Fruit fly (Drosophila melanogaster) whole organism, embryonic: ENCODE measurements around the gene Fign.

Source experiments
- C15 ChIP-seq: fragments of 200-800 bp; sonication (Bioruptor generic); IDR thresholded peaks from 3 replicates; pipeline ENCODE4 v1.3.6; 2022; ENCODE audit warnings: missing biosample characterization, missing genetic modification characterization
- CG10979 ChIP-seq: fragments of 200-800 bp; sonication (Bioruptor generic); optimal IDR thresholded peaks from 2 replicates; lab custom pipeline; 2018; ENCODE audit warnings: missing biosample characterization, mild to moderate bottlenecking, missing genetic modification characterization, moderate library complexity
- CG14860 ChIP-seq: fragments of 200-800 bp; sonication (Bioruptor generic); IDR thresholded peaks from 3 replicates; pipeline ENCODE4 v1.3.6; 2022; ENCODE audit warnings: missing biosample characterization, missing genetic modification characterization; ENCODE audit not compliant: partially characterized antibody
- CG15514 ChIP-seq: fragments of 200-800 bp; sonication (Bioruptor generic); optimal IDR thresholded peaks from 3 replicates; lab custom pipeline; 2017; ENCODE audit warnings: missing biosample characterization, missing genetic modification characterization, mild to moderate bottlenecking, moderate library complexity, missing genetic modification reagents
- CG1602 ChIP-seq: fragments of 200-800 bp; sonication (Bioruptor generic); optimal IDR thresholded peaks from 3 replicates; lab custom pipeline; 2016; ENCODE audit warnings: missing biosample characterization, missing genetic modification characterization
- CG1647 ChIP-seq: fragments of 200-800 bp; sonication (Bioruptor generic); optimal IDR thresholded peaks from 3 replicates; lab custom pipeline; 2016; ENCODE audit warnings: missing biosample characterization, missing genetic modification characterization
- CG16779 ChIP-seq: fragments of 200-800 bp; sonication (Bioruptor generic); IDR thresholded peaks from 2 replicates; pipeline ENCODE4 v1.3.6; 2022; ENCODE audit warnings: missing biosample characterization, missing genetic modification characterization
- CG16813 ChIP-seq: fragments of 200-800 bp; sonication (Bioruptor generic); IDR thresholded peaks from 3 replicates; pipeline ENCODE4 v1.3.6; 2022; ENCODE audit warnings: missing biosample characterization, missing genetic modification characterization; ENCODE audit not compliant: partially characterized antibody
- CG17328 ChIP-seq: fragments of 200-800 bp; sonication (Bioruptor generic); IDR thresholded peaks from 2 replicates; pipeline ENCODE4 v1.3.6; 2022; ENCODE audit warnings: missing biosample characterization, missing genetic modification characterization
- CG17568 ChIP-seq: fragments of 200-800 bp; sonication (Bioruptor generic); optimal IDR thresholded peaks from 2 replicates; lab custom pipeline; 2018; ENCODE audit warnings: missing biosample characterization, mild to moderate bottlenecking, missing genetic modification characterization, moderate library complexity
- CG1832 ChIP-seq: fragments of 200-800 bp; sonication (Bioruptor generic); optimal IDR thresholded peaks from 2 replicates; lab custom pipeline; 2017; ENCODE audit warnings: missing biosample characterization, mild to moderate bottlenecking, missing genetic modification characterization, inconsistent platforms
- CG18764 ChIP-seq: fragments of 200-800 bp; sonication (Bioruptor generic); optimal IDR thresholded peaks from 3 replicates; lab custom pipeline; 2016; ENCODE audit warnings: missing biosample characterization, missing genetic modification characterization
- CG33213 ChIP-seq: fragments of 200-800 bp; sonication (Bioruptor generic); optimal IDR thresholded peaks from 3 replicates; lab custom pipeline; 2016; ENCODE audit warnings: missing biosample characterization, missing genetic modification characterization
- CG4328 ChIP-seq: fragments of 200-800 bp; sonication (Bioruptor generic); optimal IDR thresholded peaks from 3 replicates; lab custom pipeline; 2017; ENCODE audit warnings: missing biosample characterization, missing genetic modification reagents, missing genetic modification characterization
- CG4730 ChIP-seq: fragments of 200-800 bp; sonication (Bioruptor generic); IDR thresholded peaks from 2 replicates; pipeline ENCODE4 v1.3.6; 2022; ENCODE audit warnings: missing biosample characterization, missing genetic modification characterization
- CG6765 ChIP-seq: fragments of 200-800 bp; sonication (Bioruptor generic); optimal IDR thresholded peaks from 3 replicates; lab custom pipeline; 2017; ENCODE audit warnings: missing biosample characterization, mild to moderate bottlenecking, missing genetic modification characterization
- CG7839 ChIP-seq: fragments of 200-800 bp; sonication (Bioruptor generic); optimal IDR thresholded peaks from 3 replicates; lab custom pipeline; 2018; ENCODE audit warnings: missing biosample characterization, mild to moderate bottlenecking, missing genetic modification characterization, moderate library complexity
- CG7963 ChIP-seq: fragments of 200-800 bp; sonication (Bioruptor generic); IDR thresholded peaks from 3 replicates; pipeline ENCODE4 v1.3.6; 2022; ENCODE audit warnings: missing biosample characterization, missing genetic modification characterization; ENCODE audit not compliant: partially characterized antibody
- CG8478 ChIP-seq: fragments of >200 bp; optimal IDR thresholded peaks from 2 replicates; lab custom pipeline; 2018
- CG9437 ChIP-seq: fragments of 200-800 bp; sonication (Bioruptor generic); optimal IDR thresholded peaks from 2 replicates; lab custom pipeline; 2018; ENCODE audit warnings: missing biosample characterization, mild to moderate bottlenecking, missing genetic modification characterization
- CG9932 ChIP-seq: fragments of 200-800 bp; sonication (Bioruptor generic); IDR thresholded peaks from 2 replicates; pipeline ENCODE4 v1.3.6; 2022; ENCODE audit warnings: missing biosample characterization, missing genetic modification characterization
- CHES-1-like ChIP-seq: fragments of 200-800 bp; sonication (Bioruptor generic); optimal IDR thresholded peaks from 2 replicates; lab custom pipeline; 2016; ENCODE audit warnings: missing biosample characterization, missing genetic modification characterization
- Camta ChIP-seq: fragments of 200-800 bp; sonication (Bioruptor generic); optimal IDR thresholded peaks from 2 replicates; lab custom pipeline; 2016; ENCODE audit warnings: missing biosample characterization, missing genetic modification characterization
- Dek ChIP-seq: fragments of 200-800 bp; sonication (Bioruptor generic); optimal IDR thresholded peaks from 3 replicates; lab custom pipeline; 2019; ENCODE audit warnings: missing biosample characterization, mild to moderate bottlenecking, missing genetic modification characterization, moderate library complexity
- Doc2 ChIP-seq: fragments of 200-800 bp; sonication (Bioruptor generic); IDR thresholded peaks from 2 replicates; pipeline ENCODE4 v1.3.6; 2022; ENCODE audit warnings: missing biosample characterization, missing genetic modification characterization
- HLH4C ChIP-seq: fragments of 200-800 bp; sonication (Bioruptor generic); IDR thresholded peaks from 3 replicates; pipeline ENCODE4 v1.3.6; 2022; ENCODE audit warnings: missing biosample characterization, missing genetic modification characterization; ENCODE audit not compliant: partially characterized antibody
- Hsf ChIP-seq: fragments of 200-800 bp; sonication (Bioruptor generic); optimal IDR thresholded peaks from 3 replicates; lab custom pipeline; 2016; ENCODE audit warnings: missing biosample characterization, missing genetic modification characterization
- Ptx1 ChIP-seq: fragments of 200-800 bp; sonication (Bioruptor generic); IDR thresholded peaks from 2 replicates; pipeline ENCODE4 v1.3.6; 2022; ENCODE audit warnings: missing biosample characterization, missing genetic modification characterization
- ase ChIP-seq: fragments of 200-800 bp; sonication (Bioruptor generic); IDR thresholded peaks from 3 replicates; pipeline ENCODE4 v1.3.6; 2022; ENCODE audit warnings: missing biosample characterization, missing genetic modification characterization
- ewg ChIP-seq: fragments of 200-800 bp; sonication (Bioruptor generic); optimal IDR thresholded peaks from 3 replicates; lab custom pipeline; 2017; ENCODE audit warnings: mild to moderate bottlenecking, missing biosample characterization, missing genetic modification reagents, missing genetic modification characterization
- fru ChIP-seq: fragments of >200 bp; optimal IDR thresholded peaks from 2 replicates; lab custom pipeline; 2017
- gce ChIP-seq: fragments of 200-800 bp; sonication (Bioruptor generic); IDR thresholded peaks from 3 replicates; pipeline ENCODE4 v1.3.6; 2022; ENCODE audit warnings: missing biosample characterization, missing genetic modification characterization
- gsb ChIP-seq: fragments of 200-800 bp; sonication (Bioruptor generic); IDR thresholded peaks from 2 replicates; pipeline ENCODE4 v1.3.6; 2022; ENCODE audit warnings: missing biosample characterization, missing genetic modification characterization
- her ChIP-seq: fragments of 200-800 bp; sonication (Bioruptor generic); optimal IDR thresholded peaks from 2 replicates; lab custom pipeline; 2016; ENCODE audit warnings: missing biosample characterization, missing genetic modification characterization
- insv ChIP-seq, 2 experiments: fragments of 200-800 bp; sonication (Bioruptor generic); optimal IDR thresholded peaks; 3 replicates each; lab custom pipeline; 2016 to 2018; ENCODE audit warnings: missing biosample characterization in 2 of 2, missing genetic modification characterization in 2 of 2
- jing ChIP-seq: fragments of 200-800 bp; sonication (Bioruptor generic); optimal IDR thresholded peaks from 2 replicates; lab custom pipeline; 2018; ENCODE audit warnings: missing biosample characterization, mild to moderate bottlenecking, missing genetic modification characterization
- klu ChIP-seq: fragments of 200-800 bp; sonication (Bioruptor generic); IDR thresholded peaks from 2 replicates; pipeline ENCODE4 v1.3.6; 2022; ENCODE audit warnings: missing biosample characterization, missing genetic modification characterization
- lab ChIP-seq: fragments of 200-800 bp; sonication (Bioruptor generic); optimal IDR thresholded peaks from 3 replicates; lab custom pipeline; 2017; ENCODE audit warnings: missing biosample characterization, missing genetic modification characterization, mild to moderate bottlenecking, moderate library complexity, missing genetic modification reagents
- nerfin-1 ChIP-seq: fragments of 200-800 bp; sonication (Bioruptor generic); optimal IDR thresholded peaks from 3 replicates; lab custom pipeline; 2019; ENCODE audit warnings: missing biosample characterization, mild to moderate bottlenecking, missing genetic modification characterization, moderate library complexity
- oc ChIP-seq: fragments of 200-800 bp; sonication (Bioruptor generic); optimal IDR thresholded peaks from 2 replicates; lab custom pipeline; 2018; ENCODE audit warnings: missing biosample characterization, mild to moderate bottlenecking, missing genetic modification characterization, moderate library complexity
- pita ChIP-seq: fragments of 200-800 bp; sonication (Bioruptor generic); optimal IDR thresholded peaks from 2 replicates; lab custom pipeline; 2017; ENCODE audit warnings: missing biosample characterization, mild to moderate bottlenecking, missing genetic modification characterization
- pnt ChIP-seq: fragments of 200-800 bp; sonication (Bioruptor generic); optimal IDR thresholded peaks from 3 replicates; lab custom pipeline; 2016; ENCODE audit warnings: missing biosample characterization, missing genetic modification characterization
- prd ChIP-seq, 3 experiments: fragments of >200 bp in 2 of 3; fragments of 200-800 bp in 1 of 3; sonication (Bioruptor generic) in 1 of 3; optimal IDR thresholded peaks in 2 of 3; IDR thresholded peaks in 1 of 3; 2 replicates in 2 of 3; 3 replicates in 1 of 3; pipeline versions ENCODE4 v1.3.6 to Lab custom; 2017 to 2022; ENCODE audit warnings: missing biosample characterization in 1 of 3, missing genetic modification characterization in 1 of 3
- ranshi ChIP-seq: fragments of 200-800 bp; sonication (Bioruptor generic); IDR thresholded peaks from 2 replicates; pipeline ENCODE4 v1.3.6; 2022; ENCODE audit warnings: missing biosample characterization, missing genetic modification characterization
- row ChIP-seq: fragments of 200-800 bp; sonication (Bioruptor generic); IDR thresholded peaks from 3 replicates; pipeline ENCODE4 v1.3.6; 2022; ENCODE audit warnings: missing biosample characterization, missing genetic modification characterization
- schlank ChIP-seq: fragments of 200-800 bp; sonication (Bioruptor generic); optimal IDR thresholded peaks from 2 replicates; lab custom pipeline; 2018; ENCODE audit warnings: missing biosample characterization, mild to moderate bottlenecking, missing genetic modification characterization
- so ChIP-seq: fragments of 200-800 bp; sonication (Bioruptor generic); IDR thresholded peaks from 3 replicates; pipeline ENCODE4 v1.3.6; 2022; ENCODE audit warnings: missing biosample characterization, missing genetic modification characterization
- sqz ChIP-seq: fragments of 200-800 bp; sonication (Bioruptor generic); optimal IDR thresholded peaks from 3 replicates; lab custom pipeline; 2018; ENCODE audit warnings: missing biosample characterization, mild to moderate bottlenecking, missing genetic modification characterization
- ssp ChIP-seq: fragments of 200-800 bp; sonication (Bioruptor generic); IDR thresholded peaks from 2 replicates; pipeline ENCODE4 v1.3.6; 2022; ENCODE audit warnings: missing biosample characterization, missing genetic modification characterization
- wdn ChIP-seq: fragments of 200-800 bp; sonication (Bioruptor generic); IDR thresholded peaks from 2 replicates; pipeline ENCODE4 v1.3.6; 2022; ENCODE audit warnings: missing biosample characterization, missing genetic modification characterization

Gene Fign

DNA sequence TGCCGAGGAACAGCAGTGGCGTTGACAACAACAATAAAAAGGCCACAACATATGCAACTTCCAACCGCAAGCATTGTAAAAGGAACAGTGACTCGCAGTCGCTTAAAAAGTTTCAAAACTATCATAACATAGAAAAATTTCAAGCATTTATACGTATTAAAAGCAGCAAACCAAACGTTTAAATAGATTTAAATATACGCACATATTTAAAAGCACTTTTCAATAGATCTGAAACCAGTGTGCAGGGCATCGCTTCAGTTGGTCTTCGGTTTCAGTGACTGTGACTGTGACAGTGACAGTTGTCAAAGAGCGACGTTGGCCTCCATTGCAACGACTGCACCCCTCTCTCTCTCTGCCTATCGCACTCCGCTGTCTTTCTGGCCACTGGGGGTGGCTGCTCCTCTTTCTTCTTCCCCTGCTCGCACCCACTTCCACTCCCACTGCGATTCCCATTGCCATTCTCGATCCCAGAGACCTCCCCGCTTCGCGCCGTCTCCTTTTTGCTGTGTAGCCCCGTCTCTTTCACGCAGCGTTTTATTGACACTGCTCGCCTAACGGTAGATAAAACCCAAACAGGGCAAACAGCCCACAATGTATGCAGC lies 28.6 kb upstream of the Fign start (continued):
- TF ChIP-seq jing (GFP tag; lab: Kevin White, UChicago) = peak; percentile 68
- TF ChIP-seq CG9932 (GFP tag; lab: Robert Waterston, UW) = no peak
- TF ChIP-seq pnt = peak; percentile 42
- peak; percentile 70 for TF ChIP-seq ssp (GFP tag; lab: Robert Waterston, UW)
- peak; percentile 60; the same call in 2 of the 3 replicates for TF ChIP-seq CG14860 (GFP tag; lab: Robert Waterston, UW)
- peak; percentile 63; the same call in 1 of the 3 replicates for TF ChIP-seq CG7963 (GFP tag; lab: Robert Waterston, UW)
- peak; percentile 84 for TF ChIP-seq row (GFP tag; lab: Robert Waterston, UW)
- TF ChIP-seq CG16813 (GFP tag; lab: Robert Waterston, UW) = no peak
- TF ChIP-seq nerfin-1 (tag; lab: Kevin White, UChicago) = peak; percentile 78
- TF ChIP-seq Hsf = peak; percentile 51
- peak; percentile 88 for TF ChIP-seq Ptx1
- no peak for TF ChIP-seq schlank (tag; lab: Kevin White, UChicago)
- TF ChIP-seq prd (optimal IDR thresholded peaks at IDR 0.05; lab: Kevin White, UChicago) = no peak
- peak; percentile 93 for TF ChIP-seq prd (GFP tag; IDR thresholded peaks at IDR 0.05; lab: Robert Waterston, UW)
- TF ChIP-seq wdn (GFP tag; lab: Robert Waterston, UW) = peak; percentile 47; the same call in 1 of the 2 replicates
- peak; percentile 25 for TF ChIP-seq CG1832 (GFP tag; lab: Kevin White, UChicago)
- TF ChIP-seq Dek (tag; lab: Kevin White, UChicago) = peak; percentile 47
- TF ChIP-seq CG4730 (GFP tag; lab: Robert Waterston, UW) = peak; percentile 81
- peak; percentile 86 for TF ChIP-seq ranshi (GFP tag; lab: Robert Waterston, UW)
- no peak for TF ChIP-seq insv (GFP tag; optimal IDR thresholded peaks at IDR 0.05; lab: Kevin White, UChicago)
- TF ChIP-seq CG1647 (GFP tag; lab: Kevin White, UChicago) = peak; percentile 51
- peak; percentile 57; the same call in 1 of the 3 replicates for TF ChIP-seq C15 (GFP tag; lab: Robert Waterston, UW)
- TF ChIP-seq sqz (GFP tag; lab: Kevin White, UChicago) = peak; percentile 44
- peak; percentile 23; the same call in 1 of the 2 replicates for TF ChIP-seq klu (GFP tag; lab: Robert Waterston, UW)
- no peak; the same call in 1 of the 2 replicates for TF ChIP-seq CG16779
- peak; percentile 65 for TF ChIP-seq Camta (GFP tag; lab: Kevin White, UChicago)
- TF ChIP-seq HLH4C = no peak
- peak; percentile 85 for TF ChIP-seq oc
- no peak for TF ChIP-seq CG4328
- peak; percentile 14 for TF ChIP-seq CG15514
- TF ChIP-seq CG8478 (lab: Kevin White, UChicago) = no peak
- peak; percentile 64 for TF ChIP-seq CG1602 (GFP tag; lab: Kevin White, UChicago)
- no peak for TF ChIP-seq CG6765 (GFP tag; lab: Kevin White, UChicago)
- TF ChIP-seq CG7839 (tag; lab: Kevin White, UChicago) = peak; percentile 81
- no peak for TF ChIP-seq pita (GFP tag; lab: Kevin White, UChicago)
- no peak for TF ChIP-seq fru (lab: Kevin White, UChicago)
- TF ChIP-seq ase (GFP tag; lab: Robert Waterston, UW) = peak; percentile 95
- peak; percentile 77 for TF ChIP-seq lab (GFP tag; lab: Kevin White, UChicago)
- no peak for TF ChIP-seq gsb (GFP tag; lab: Robert Waterston, UW)
- peak; percentile 54 for TF ChIP-seq CG9437
- TF ChIP-seq her (GFP tag; lab: Kevin White, UChicago) = peak; percentile 23
- TF ChIP-seq CG17328 (GFP tag; lab: Robert Waterston, UW) = peak; percentile 92
- TF ChIP-seq CG33213 = peak; percentile 52
- peak; percentile 96 for TF ChIP-seq gce (GFP tag; lab: Robert Waterston, UW)
- TF ChIP-seq ewg = peak; percentile 84
- TF ChIP-seq CG17568 (GFP tag; lab: Kevin White, UChicago) = peak; percentile 31
- peak; percentile 88 for TF ChIP-seq CG10979 (tag; lab: Kevin White, UChicago)
- peak; percentile 53 for TF ChIP-seq CG18764 (GFP tag; lab: Kevin White, UChicago)
- TF ChIP-seq CHES-1-like (GFP tag; lab: Kevin White, UChicago) = peak; percentile 4
- TF ChIP-seq Doc2 = no peak
- TF ChIP-seq so (GFP tag; lab: Robert Waterston, UW) = peak; percentile 49; the same call in 1 of the 3 replicates
